Fruit fly (Drosophila melanogaster) whole organism, embryonic: ENCODE data around the gene CG8925.

Source experiments
- ATbp ChIP-seq: fragments of 200-800 bp; sonication (Bioruptor generic); optimal IDR thresholded peaks from 2 replicates; lab custom pipeline; 2017; ENCODE audit warnings: missing biosample characterization, mild to moderate bottlenecking, missing genetic modification characterization, missing genetic modification reagents
- Atf-2 ChIP-seq: fragments of 200-800 bp; sonication (Bioruptor generic); optimal IDR thresholded peaks from 2 replicates; lab custom pipeline; 2016; ENCODE audit warnings: missing biosample characterization, missing genetic modification characterization
- Atf3 ChIP-seq: fragments of 200-800 bp; sonication (Bioruptor generic); optimal IDR thresholded peaks from 3 replicates; lab custom pipeline; 2016; ENCODE audit warnings: missing biosample characterization, missing genetic modification characterization
- Atf6 ChIP-seq: fragments of 200-800 bp; sonication (Bioruptor generic); IDR thresholded peaks from 2 replicates; pipeline ENCODE4 v1.3.6; 2022; ENCODE audit warnings: missing biosample characterization, missing genetic modification characterization
- B-H1 ChIP-seq: fragments of 200-800 bp; sonication (Bioruptor generic); IDR thresholded peaks from 3 replicates; pipeline ENCODE4 v1.3.6; 2022; ENCODE audit warnings: missing biosample characterization, missing genetic modification characterization
- Bgb ChIP-seq: fragments of 200-800 bp; sonication (Bioruptor generic); IDR thresholded peaks from 2 replicates; pipeline ENCODE4 v1.3.6; 2022; ENCODE audit warnings: missing biosample characterization, missing genetic modification characterization; ENCODE audit not compliant: partially characterized antibody
- CG10274 ChIP-seq: fragments of 200-800 bp; sonication (Bioruptor generic); optimal IDR thresholded peaks from 3 replicates; lab custom pipeline; 2017; ENCODE audit warnings: missing biosample characterization, mild to moderate bottlenecking, missing genetic modification characterization
- CG12219 ChIP-seq: fragments of 200-800 bp; sonication (Bioruptor generic); optimal IDR thresholded peaks from 3 replicates; lab custom pipeline; 2018; ENCODE audit warnings: missing biosample characterization, mild to moderate bottlenecking, missing genetic modification characterization
- CG12769 ChIP-seq: fragments of 200-800 bp; sonication (Bioruptor generic); optimal IDR thresholded peaks from 2 replicates; lab custom pipeline; 2019; ENCODE audit warnings: missing biosample characterization, mild to moderate bottlenecking, missing genetic modification characterization, moderate library complexity
- CG13287 ChIP-seq: fragments of 200-800 bp; sonication (Bioruptor generic); IDR thresholded peaks from 2 replicates; pipeline ENCODE4 v1.3.6; 2022; ENCODE audit warnings: missing biosample characterization, missing genetic modification characterization; ENCODE audit not compliant: partially characterized antibody
- CG15011 ChIP-seq: fragments of 200-800 bp; sonication (Bioruptor generic); optimal IDR thresholded peaks from 3 replicates; lab custom pipeline; 2018; ENCODE audit warnings: missing biosample characterization, mild to moderate bottlenecking, missing genetic modification characterization
- CG15269 ChIP-seq: fragments of 200-800 bp; sonication (Bioruptor generic); optimal IDR thresholded peaks from 2 replicates; lab custom pipeline; 2018; ENCODE audit warnings: missing biosample characterization, mild to moderate bottlenecking, missing genetic modification characterization, moderate library complexity
- CG17361 ChIP-seq: fragments of 200-800 bp; sonication (Bioruptor generic); IDR thresholded peaks from 3 replicates; pipeline ENCODE4 v1.3.6; 2022; ENCODE audit warnings: missing biosample characterization, missing genetic modification characterization
- CG2678 ChIP-seq: fragments of 200-800 bp; sonication (Bioruptor generic); optimal IDR thresholded peaks from 3 replicates; lab custom pipeline; 2019; ENCODE audit warnings: missing biosample characterization, mild to moderate bottlenecking, missing genetic modification characterization, moderate library complexity
- CG2875 ChIP-seq: fragments of 200-800 bp; sonication (Bioruptor generic); optimal IDR thresholded peaks from 2 replicates; lab custom pipeline; 2017; ENCODE audit warnings: missing biosample characterization, mild to moderate bottlenecking, missing genetic modification characterization, missing genetic modification reagents
- CG3163 ChIP-seq: fragments of 200-800 bp; sonication (Bioruptor generic); optimal IDR thresholded peaks from 3 replicates; lab custom pipeline; 2016; ENCODE audit warnings: missing biosample characterization, missing genetic modification characterization
- CG32767 ChIP-seq: fragments of 200-800 bp; sonication (Bioruptor generic); IDR thresholded peaks from 2 replicates; pipeline ENCODE4 v1.3.6; 2022; ENCODE audit warnings: missing biosample characterization, missing genetic modification characterization
- CG32772 ChIP-seq: fragments of 200-800 bp; sonication (Bioruptor generic); IDR thresholded peaks from 2 replicates; pipeline ENCODE4 v1.3.6; 2022; ENCODE audit warnings: missing biosample characterization, missing genetic modification characterization
- CG3281 ChIP-seq: fragments of 200-800 bp; sonication (Bioruptor generic); optimal IDR thresholded peaks from 3 replicates; lab custom pipeline; 2017; ENCODE audit warnings: missing biosample characterization, mild to moderate bottlenecking, missing genetic modification characterization
- CG34224 ChIP-seq: fragments of 200-800 bp; sonication (Bioruptor generic); IDR thresholded peaks from 3 replicates; pipeline ENCODE4 v1.3.6; 2022; ENCODE audit warnings: missing biosample characterization, missing genetic modification characterization; ENCODE audit not compliant: partially characterized antibody
- CG34376 ChIP-seq: fragments of 200-800 bp; sonication (Bioruptor generic); optimal IDR thresholded peaks from 2 replicates; lab custom pipeline; 2018; ENCODE audit warnings: missing biosample characterization, mild to moderate bottlenecking, missing genetic modification characterization
- CG7357 ChIP-seq: fragments of 200-800 bp; sonication (Bioruptor generic); IDR thresholded peaks from 3 replicates; pipeline ENCODE4 v1.3.6; 2022; ENCODE audit warnings: missing biosample characterization, missing genetic modification characterization
- CG8765 ChIP-seq: fragments of 200-800 bp; sonication (Bioruptor generic); IDR thresholded peaks from 2 replicates; pipeline ENCODE4 v1.3.6; 2022; ENCODE audit warnings: missing biosample characterization, missing genetic modification characterization
- CG9437 ChIP-seq: fragments of 200-800 bp; sonication (Bioruptor generic); optimal IDR thresholded peaks from 2 replicates; lab custom pipeline; 2018; ENCODE audit warnings: missing biosample characterization, mild to moderate bottlenecking, missing genetic modification characterization
- Camta ChIP-seq: fragments of 200-800 bp; sonication (Bioruptor generic); optimal IDR thresholded peaks from 2 replicates; lab custom pipeline; 2016; ENCODE audit warnings: missing biosample characterization, missing genetic modification characterization
- Deaf1 ChIP-seq: fragments of 200-800 bp; optimal IDR thresholded peaks from 3 replicates; lab custom pipeline; 2019; ENCODE audit warnings: missing biosample characterization, mild to moderate bottlenecking, missing genetic modification characterization, moderate library complexity
- Meics ChIP-seq: fragments of 200-800 bp; sonication (Bioruptor generic); optimal IDR thresholded peaks from 2 replicates; lab custom pipeline; 2017; ENCODE audit warnings: missing biosample characterization, mild to moderate bottlenecking, missing genetic modification characterization
- Six4 ChIP-seq: fragments of 200-800 bp; sonication (Bioruptor generic); optimal IDR thresholded peaks from 2 replicates; lab custom pipeline; 2016; ENCODE audit warnings: missing biosample characterization, missing genetic modification characterization
- Spps ChIP-seq: fragments of 200-800 bp; sonication (Bioruptor generic); optimal IDR thresholded peaks from 2 replicates; lab custom pipeline; 2018; ENCODE audit warnings: missing biosample characterization, mild to moderate bottlenecking, missing genetic modification characterization
- chinmo ChIP-seq: fragments of 200-800 bp; sonication (Bioruptor generic); IDR thresholded peaks from 4 replicates; pipeline ENCODE4 v1.3.6; 2022; ENCODE audit warnings: missing biosample characterization, missing genetic modification characterization; ENCODE audit not compliant: partially characterized antibody
- chm ChIP-seq: fragments of 200-800 bp; sonication (Bioruptor generic); IDR thresholded peaks from 2 replicates; pipeline ENCODE4 v1.3.6; 2022; ENCODE audit warnings: missing biosample characterization, missing genetic modification characterization
- ci ChIP-seq: fragments of 200-800 bp; sonication (Bioruptor generic); IDR thresholded peaks from 3 replicates; pipeline ENCODE4 v1.3.6; 2022; ENCODE audit warnings: missing biosample characterization, missing genetic modification characterization
- dmrt99B ChIP-seq: fragments of 200-800 bp; sonication (Bioruptor generic); optimal IDR thresholded peaks from 2 replicates; lab custom pipeline; 2018; ENCODE audit warnings: missing biosample characterization, mild to moderate bottlenecking, missing genetic modification characterization, moderate library complexity
- gsb ChIP-seq: fragments of 200-800 bp; sonication (Bioruptor generic); IDR thresholded peaks from 2 replicates; pipeline ENCODE4 v1.3.6; 2022; ENCODE audit warnings: missing biosample characterization, missing genetic modification characterization
- lmd ChIP-seq: fragments of 200-800 bp; sonication (Bioruptor generic); IDR thresholded peaks from 2 replicates; pipeline ENCODE4 v1.3.6; 2022; ENCODE audit warnings: missing biosample characterization, missing genetic modification characterization
- lov ChIP-seq, 2 experiments: fragments of 200-800 bp in 1 of 2; fragments of >200 bp in 1 of 2; sonication (Bioruptor generic) in 1 of 2; IDR thresholded peaks in 1 of 2; optimal IDR thresholded peaks in 1 of 2; 2 replicates in 1 of 2; 3 replicates in 1 of 2; pipeline versions ENCODE4 v1.3.6 to Lab custom; 2017 to 2022; ENCODE audit warnings: missing biosample characterization in 1 of 2, missing genetic modification characterization in 1 of 2
- nmo ChIP-seq: fragments of 200-800 bp; sonication (Bioruptor generic); optimal IDR thresholded peaks from 2 replicates; lab custom pipeline; 2018; ENCODE audit warnings: missing biosample characterization, mild to moderate bottlenecking, missing genetic modification characterization, moderate library complexity
- phol ChIP-seq: fragments of 200-800 bp; sonication (Bioruptor generic); optimal IDR thresholded peaks from 3 replicates; lab custom pipeline; 2018; ENCODE audit warnings: missing biosample characterization, mild to moderate bottlenecking, missing genetic modification characterization, moderate library complexity
- prd ChIP-seq, 3 experiments: fragments of >200 bp in 2 of 3; fragments of 200-800 bp in 1 of 3; sonication (Bioruptor generic) in 1 of 3; optimal IDR thresholded peaks in 2 of 3; IDR thresholded peaks in 1 of 3; 2 replicates in 2 of 3; 3 replicates in 1 of 3; pipeline versions ENCODE4 v1.3.6 to Lab custom; 2017 to 2022; ENCODE audit warnings: missing biosample characterization in 1 of 3, missing genetic modification characterization in 1 of 3
- ranshi ChIP-seq: fragments of 200-800 bp; sonication (Bioruptor generic); IDR thresholded peaks from 2 replicates; pipeline ENCODE4 v1.3.6; 2022; ENCODE audit warnings: missing biosample characterization, missing genetic modification characterization
- rib ChIP-seq: fragments of 200-800 bp; sonication (Bioruptor generic); IDR thresholded peaks from 2 replicates; pipeline ENCODE4 v1.3.6; 2022; ENCODE audit warnings: missing biosample characterization, missing genetic modification characterization
- row ChIP-seq: fragments of 200-800 bp; sonication (Bioruptor generic); IDR thresholded peaks from 3 replicates; pipeline ENCODE4 v1.3.6; 2022; ENCODE audit warnings: missing biosample characterization, missing genetic modification characterization
- sens ChIP-seq: fragments of 200-800 bp; sonication (Bioruptor generic); peaks from one replicate; lab custom pipeline; 2016; ENCODE audit warnings: missing biosample characterization, missing genetic modification characterization
- shn ChIP-seq: fragments of 200-800 bp; sonication (Bioruptor generic); optimal IDR thresholded peaks from 3 replicates; lab custom pipeline; 2016; ENCODE audit warnings: missing biosample characterization, missing genetic modification characterization
- sisA ChIP-seq: fragments of 200-800 bp; sonication (Bioruptor generic); IDR thresholded peaks from 2 replicates; pipeline ENCODE4 v1.3.6; 2022; ENCODE audit warnings: missing biosample characterization, missing genetic modification characterization
- ssp ChIP-seq: fragments of 200-800 bp; sonication (Bioruptor generic); IDR thresholded peaks from 2 replicates; pipeline ENCODE4 v1.3.6; 2022; ENCODE audit warnings: missing biosample characterization, missing genetic modification characterization
- vfl ChIP-seq: fragments of 200-800 bp; sonication (Bioruptor generic); optimal IDR thresholded peaks from 2 replicates; lab custom pipeline; 2016; ENCODE audit warnings: missing biosample characterization, missing genetic modification characterization
- wdn ChIP-seq: fragments of 200-800 bp; sonication (Bioruptor generic); IDR thresholded peaks from 2 replicates; pipeline ENCODE4 v1.3.6; 2022; ENCODE audit warnings: missing biosample characterization, missing genetic modification characterization

Gene CG8925

dm6 chr3R:16157564-16158242 is 14.1 kb upstream of the CG8925 start (continued):
- peak; percentile 67 for TF ChIP-seq row (GFP tag; lab: Robert Waterston, UW)
- TF ChIP-seq wdn (GFP tag; lab: Robert Waterston, UW), result no peak
- TF ChIP-seq Meics (GFP tag; lab: Kevin White, UChicago), result peak; percentile 64
- TF ChIP-seq CG9437, result peak; percentile 61
- TF ChIP-seq phol (tag; lab: Kevin White, UChicago), result peak; percentile 40
- no peak for TF ChIP-seq CG7357 (GFP tag; lab: Robert Waterston, UW)
- TF ChIP-seq CG34224 (GFP tag; lab: Robert Waterston, UW), result peak; percentile 51; the same call in 1 of the 3 replicates
- TF ChIP-seq Atf3 (GFP tag; lab: Kevin White, UChicago), result no peak
- peak; percentile 17 for TF ChIP-seq vfl (GFP tag; lab: Kevin White, UChicago)
- peak; percentile 70 for TF ChIP-seq dmrt99B (tag; lab: Kevin White, UChicago)
- TF ChIP-seq CG2678 (tag; lab: Kevin White, UChicago), result peak; percentile 77
- TF ChIP-seq ranshi (GFP tag; lab: Robert Waterston, UW), result no peak
- no peak for TF ChIP-seq Spps
- TF ChIP-seq CG12219, result no peak
- no peak for TF ChIP-seq CG32767
- TF ChIP-seq sisA (GFP tag; lab: Robert Waterston, UW), result no peak
- peak; percentile 51 for TF ChIP-seq CG10274
- TF ChIP-seq ssp, result peak; percentile 39; the same call in 1 of the 2 replicates
- peak; percentile 45; the same call in 1 of the 3 replicates for TF ChIP-seq ci (GFP tag; lab: Robert Waterston, UW)
- peak; percentile 28; the same call in 1 of the 3 replicates for TF ChIP-seq B-H1 (GFP tag; lab: Robert Waterston, UW)
- TF ChIP-seq nmo (GFP tag; lab: Kevin White, UChicago), result peak; percentile 57
- TF ChIP-seq shn, result peak; percentile 1
- TF ChIP-seq lov (optimal IDR thresholded peaks at IDR 0.05; lab: Kevin White, UChicago), result no peak
- peak; percentile 59; the same call in 1 of the 3 replicates for TF ChIP-seq lov (GFP tag; IDR thresholded peaks at IDR 0.05; lab: Robert Waterston, UW)
- no peak for TF ChIP-seq Six4 (GFP tag; lab: Kevin White, UChicago)
- peak; percentile 50; the same call in 1 of the 2 replicates for TF ChIP-seq rib (GFP tag; lab: Robert Waterston, UW)
- peak; percentile 67; the same call in 2 of the 3 replicates for TF ChIP-seq CG17361 (GFP tag; lab: Robert Waterston, UW)
- TF ChIP-seq Deaf1 (tag; lab: Kevin White, UChicago), result peak; percentile 79
- TF ChIP-seq Camta (GFP tag; lab: Kevin White, UChicago), result peak; percentile 0
- no peak for TF ChIP-seq CG2875 (GFP tag; lab: Kevin White, UChicago)
- TF ChIP-seq lmd, result peak; percentile 39
- TF ChIP-seq gsb (GFP tag; lab: Robert Waterston, UW), result no peak
- peak; percentile 23 for TF ChIP-seq Atf-2 (GFP tag; lab: Kevin White, UChicago)
- TF ChIP-seq CG8765 (GFP tag; lab: Robert Waterston, UW), result no peak
- peak; percentile 61; the same call in 1 of the 2 replicates for TF ChIP-seq chm (GFP tag; lab: Robert Waterston, UW)
- peak; percentile 98 for TF ChIP-seq CG3163 (GFP tag; lab: Kevin White, UChicago)
- peak; percentile 63 for TF ChIP-seq CG3281 (GFP tag; lab: Kevin White, UChicago)
- no peak for TF ChIP-seq prd (optimal IDR thresholded peaks at IDR 0.05; lab: Kevin White, UChicago)
- no peak for TF ChIP-seq prd (GFP tag; IDR thresholded peaks at IDR 0.05; lab: Robert Waterston, UW)
- TF ChIP-seq Atf6 (GFP tag; lab: Robert Waterston, UW), result peak; percentile 37; the same call in 1 of the 2 replicates
- TF ChIP-seq ATbp (GFP tag; lab: Kevin White, UChicago), result peak; percentile 39
- TF ChIP-seq chinmo (GFP tag; lab: Robert Waterston, UW), result peak; percentile 91; the same call in 2 of the 4 replicates
- peak; percentile 58 for TF ChIP-seq CG13287
- peak; percentile 47 for TF ChIP-seq CG34376 (GFP tag; lab: Kevin White, UChicago)
- TF ChIP-seq Bgb (GFP tag; lab: Robert Waterston, UW), result peak; percentile 59
- TF ChIP-seq sens (GFP tag; lab: Kevin White, UChicago), result peak; percentile 71
- no peak for TF ChIP-seq CG12769 (tag; lab: Kevin White, UChicago)
- TF ChIP-seq CG32772 (GFP tag; lab: Robert Waterston, UW), result no peak
- TF ChIP-seq CG15269 (tag; lab: Kevin White, UChicago), result peak; percentile 61
- TF ChIP-seq CG15011, result peak; percentile 45
